Fruit fly (Drosophila melanogaster): ENCODE results near the gene Ca-alpha1T.

DNA sequence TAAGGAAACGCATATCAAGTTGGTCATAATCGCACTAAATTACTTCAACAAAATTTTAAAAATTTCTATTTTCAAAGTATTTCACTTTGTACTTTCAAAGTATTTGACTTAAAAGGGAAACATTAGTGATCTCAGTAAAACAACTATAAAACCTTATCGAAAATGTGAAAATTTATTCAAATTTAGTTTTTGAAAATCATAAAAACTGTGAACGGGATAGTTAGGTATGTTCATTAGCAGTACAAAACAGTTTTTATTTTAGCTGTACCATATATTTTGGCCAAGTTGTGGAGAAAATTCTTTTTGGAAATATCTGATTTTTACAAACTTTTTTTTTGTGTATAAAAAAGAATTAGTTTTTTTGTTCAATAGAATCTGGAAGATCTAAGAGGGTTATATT lies 126.0 kb downstream of the Ca-alpha1T start, which contains the start of gene CG43115:
- TF ChIP-seq CG34367 (tag; optimal IDR thresholded peaks at IDR 0.05) (no peak), CG4496 (GFP tag; IDR thresholded peaks at IDR 0.05) (no peak), Snoo (tag; optimal IDR thresholded peaks at IDR 0.05) (no peak), EcR (GFP tag; optimal IDR thresholded peaks at IDR 0.05) (no peak), gl (tag; optimal IDR thresholded peaks at IDR 0.05) (no peak), CG10348 (GFP tag; IDR thresholded peaks at IDR 0.05) (no peak), CG9948 (tag; optimal IDR thresholded peaks at IDR 0.05) (no peak), CG12605 (GFP tag; IDR thresholded peaks at IDR 0.05) (no peak)

Data from whole organism, pupa.